Fruit fly (Drosophila melanogaster) ovary, adult (tissue): ENCODE results near the gene Sf3b3.
"Not testable (repeated sequence)": the region's sequence is repeated elsewhere in the genome, so short reads cannot be mapped to it uniquely, and the experiment has no call there.

Source experiments
- CG17801 ChIP-seq: fragments of 200-800 bp; optimal IDR thresholded peaks from 2 replicates; lab custom pipeline; 2019; ENCODE audit warnings: missing biosample characterization, mild to moderate bottlenecking, missing genetic modification characterization, moderate library complexity; ENCODE audit not compliant: partially characterized antibody

Sf3b3 gene

dm6 chr3L:832897-833857, at the start of gene Sf3b3:
TSS of gene Sf3b3 (minus strand) at chr3L:833385.
- peak; percentile 61 for TF ChIP-seq CG17801

dm6 chr3L:882892-883255, 49.7 kb upstream of the Sf3b3 start:
- no peak for TF ChIP-seq CG17801

- no peak for TF ChIP-seq CG17801
These were observed 49.2 kb upstream of the Sf3b3 start for dm6 chr3L:882236-882891.

- no peak for TF ChIP-seq CG17801
These were observed 48.5 kb upstream of the Sf3b3 start, which contains the start of gene CG13907 for dm6 chr3L:881496-882235. TSS of gene CG13907 (minus strand) at chr3L:882013.

- TF ChIP-seq CG17801, result peak; percentile 69
These were observed 47.7 kb upstream of the Sf3b3 start for dm6 chr3L:880851-881250.

dm6 chr3L:876656-877055, 43.5 kb upstream of the Sf3b3 start:
- no peak for TF ChIP-seq CG17801

dm6 chr3L:876087-876486, 42.9 kb upstream of the Sf3b3 start:
- TF ChIP-seq CG17801, result no peak

dm6 chr3L:875416-876011, 42.3 kb upstream of the Sf3b3 start:
- TF ChIP-seq CG17801, result no peak

dm6 chr3L:872389-872972, 39.3 kb upstream of the Sf3b3 start:
- TF ChIP-seq CG17801, result no peak

dm6 chr3L:871713-872112, 38.5 kb upstream of the Sf3b3 start, which contains the start of gene Usp10:
TSS of gene Usp10 (plus strand) at chr3L:871899.
- no peak for TF ChIP-seq CG17801

dm6 chr3L:868800-869199, 35.6 kb upstream of the Sf3b3 start:
- no peak for TF ChIP-seq CG17801

- TF ChIP-seq CG17801, result not testable (repeated sequence)
These were observed 31.9 kb upstream of the Sf3b3 start, which contains the start of gene CG12502 for dm6 chr3L:865096-865495. TSS of gene CG12502 (plus strand) at chr3L:865396.

dm6 chr3L:857063-858015, 24.2 kb upstream of the Sf3b3 start, which contains the start of gene dpr20:
TSS of gene dpr20 (minus strand) at chr3L:857248.
- TF ChIP-seq CG17801, result no peak

dm6 chr3L:852267-852666, 19.1 kb upstream of the Sf3b3 start:
- no peak for TF ChIP-seq CG17801

dm6 chr3L:851061-851460, 17.9 kb upstream of the Sf3b3 start, which contains the start of gene Dci:
TSS of gene Dci (plus strand) at chr3L:851346.
- peak; percentile 33 for TF ChIP-seq CG17801
